Fruit fly (Drosophila melanogaster) whole organism, pupa: Measurements from ENCODE around the gene rno.

ENCODE experiments used
- CG10348 ChIP-seq: fragments of 200-800 bp; sonication (Bioruptor generic); IDR thresholded peaks from 2 replicates; pipeline ENCODE4 v1.3.6; 2022; ENCODE audit warnings: missing biosample characterization, missing genetic modification characterization
- CG12605 ChIP-seq: fragments of 200-800 bp; sonication (Bioruptor generic); IDR thresholded peaks from 2 replicates; pipeline ENCODE4 v1.3.6; 2022; ENCODE audit warnings: missing biosample characterization, missing genetic modification characterization
- CG13204 ChIP-seq: fragments of 200-800 bp; sonication (Bioruptor generic); optimal IDR thresholded peaks from 2 replicates; lab custom pipeline; 2018; ENCODE audit warnings: missing biosample characterization, mild to moderate bottlenecking, missing genetic modification characterization, moderate library complexity
- CG14655 ChIP-seq: fragments of 200-800 bp; sonication (Bioruptor generic); optimal IDR thresholded peaks from 3 replicates; lab custom pipeline; 2017; ENCODE audit warnings: mild to moderate bottlenecking, missing biosample characterization, missing genetic modification reagents, missing genetic modification characterization
- CG15710 ChIP-seq: fragments of 200-800 bp; sonication (Bioruptor generic); optimal IDR thresholded peaks from 2 replicates; lab custom pipeline; 2018; ENCODE audit warnings: missing biosample characterization, mild to moderate bottlenecking, missing genetic modification characterization, moderate library complexity
- CG17806 ChIP-seq: fragments of 200-800 bp; sonication (Bioruptor generic); optimal IDR thresholded peaks from 2 replicates; lab custom pipeline; 2018; ENCODE audit warnings: missing biosample characterization, mild to moderate bottlenecking, missing genetic modification characterization, moderate library complexity
- CG32121 ChIP-seq: fragments of 200-800 bp; sonication (Bioruptor generic); IDR thresholded peaks from 2 replicates; pipeline ENCODE4 v1.3.6; 2022; ENCODE audit warnings: missing biosample characterization, missing genetic modification characterization
- CG34367 ChIP-seq: fragments of 200-800 bp; sonication (Bioruptor generic); optimal IDR thresholded peaks from 2 replicates; lab custom pipeline; 2018; ENCODE audit warnings: missing biosample characterization, mild to moderate bottlenecking, missing genetic modification characterization
- CG4496 ChIP-seq: fragments of 200-800 bp; sonication (Bioruptor generic); IDR thresholded peaks from 3 replicates; pipeline ENCODE4 v1.3.6; 2022; ENCODE audit warnings: missing biosample characterization, missing genetic modification characterization
- CG8159 ChIP-seq: fragments of 200-800 bp; sonication (Bioruptor generic); optimal IDR thresholded peaks from 3 replicates; lab custom pipeline; 2018; ENCODE audit warnings: missing biosample characterization, mild to moderate bottlenecking, missing genetic modification characterization, moderate library complexity
- CG8301 ChIP-seq: fragments of 200-800 bp; sonication (Bioruptor generic); optimal IDR thresholded peaks from 2 replicates; lab custom pipeline; 2018; ENCODE audit warnings: missing biosample characterization, mild to moderate bottlenecking, missing genetic modification characterization
- CG9948 ChIP-seq: fragments of 200-800 bp; sonication (Bioruptor generic); optimal IDR thresholded peaks from 2 replicates; lab custom pipeline; 2018; ENCODE audit warnings: missing biosample characterization, mild to moderate bottlenecking, missing genetic modification characterization, moderate library complexity
- D1 ChIP-seq: fragments of 200-800 bp; sonication (Bioruptor generic); optimal IDR thresholded peaks from 2 replicates; lab custom pipeline; 2018; ENCODE audit warnings: missing biosample characterization, mild to moderate bottlenecking, missing genetic modification characterization, moderate library complexity
- EcR ChIP-seq: fragments of 200-800 bp; sonication (Bioruptor generic); optimal IDR thresholded peaks from 3 replicates; lab custom pipeline; 2019; ENCODE audit warnings: missing biosample characterization, missing genetic modification characterization, mild to moderate bottlenecking, moderate library complexity, missing genetic modification reagents
- Ets98B ChIP-seq: fragments of 200-800 bp; sonication (Bioruptor generic); IDR thresholded peaks from 2 replicates; pipeline ENCODE4 v1.3.6; 2022; ENCODE audit warnings: missing biosample characterization, missing genetic modification characterization
- Pif1A ChIP-seq: fragments of 200-800 bp; sonication (Bioruptor generic); optimal IDR thresholded peaks from 3 replicates; lab custom pipeline; 2016; ENCODE audit warnings: missing biosample characterization, missing genetic modification characterization
- Pif1B ChIP-seq: fragments of 200-800 bp; sonication (Bioruptor generic); optimal IDR thresholded peaks from 3 replicates; lab custom pipeline; 2016; ENCODE audit warnings: missing biosample characterization, missing genetic modification characterization
- Snoo ChIP-seq: fragments of 200-800 bp; sonication (Bioruptor generic); optimal IDR thresholded peaks from 3 replicates; lab custom pipeline; 2017; ENCODE audit warnings: missing biosample characterization, mild to moderate bottlenecking, missing genetic modification characterization, inconsistent platforms
- fd96Ca ChIP-seq: fragments of 200-800 bp; sonication (Bioruptor generic); IDR thresholded peaks from 3 replicates; pipeline ENCODE4 v1.3.6; 2022; ENCODE audit warnings: missing biosample characterization, missing genetic modification characterization
- gl ChIP-seq: fragments of 200-800 bp; sonication (Bioruptor generic); optimal IDR thresholded peaks from 2 replicates; lab custom pipeline; 2018; ENCODE audit warnings: missing biosample characterization, mild to moderate bottlenecking, missing genetic modification characterization
- rn ChIP-seq: fragments of 200-800 bp; sonication (Bioruptor generic); IDR thresholded peaks from 2 replicates; pipeline ENCODE4 v1.3.6; 2022; ENCODE audit warnings: missing biosample characterization, missing genetic modification characterization

Gene rno

dm6 chr3L:171729-172128, 27.8 kb downstream of the rno start:
- TF ChIP-seq CG34367 (no peak), fd96Ca (GFP tag; lab: Robert Waterston, UW) (no peak), Snoo (no peak), D1 (tag; lab: Kevin White, UChicago) (no peak), CG10348 (GFP tag; lab: Robert Waterston, UW) (no peak), CG8159 (tag; lab: Kevin White, UChicago) (no peak), Pif1A (GFP tag; lab: Kevin White, UChicago) (no peak), Pif1B (GFP tag; lab: Kevin White, UChicago) (no peak)

- no peak for TF ChIP-seq CG14655 (GFP tag; lab: Kevin White, UChicago)
- TF ChIP-seq Pif1B (GFP tag; lab: Kevin White, UChicago), result no peak
- no peak for TF ChIP-seq CG4496 (GFP tag; lab: Robert Waterston, UW)
Measured at dm6 chr3L:166789-167132, 32.8 kb downstream of the rno start.

- TF ChIP-seq rn (GFP tag; lab: Robert Waterston, UW) (no peak), CG17806 (peak; percentile 27), CG13204 (GFP tag; lab: Kevin White, UChicago) (peak; percentile 62), fd96Ca (GFP tag; lab: Robert Waterston, UW) (peak; percentile 57; the same call in 1 of the 3 replicates), Pif1B (GFP tag; lab: Kevin White, UChicago) (no peak), Snoo (peak; percentile 0), CG9948 (tag; lab: Kevin White, UChicago) (peak; percentile 48), CG8301 (tag; lab: Kevin White, UChicago) (peak; percentile 49), CG8159 (tag; lab: Kevin White, UChicago) (peak; percentile 55), EcR (peak; percentile 50), CG10348 (GFP tag; lab: Robert Waterston, UW) (no peak), CG32121 (GFP tag; lab: Robert Waterston, UW) (no peak), CG4496 (GFP tag; lab: Robert Waterston, UW) (0 out of 3 replicates have a peak, but pooled peaks have one; percentile 63), CG12605 (GFP tag; lab: Robert Waterston, UW) (peak; percentile 46; the same call in 1 of the 2 replicates), CG34367 (no peak), CG14655 (GFP tag; lab: Kevin White, UChicago) (no peak), gl (tag; lab: Kevin White, UChicago) (no peak), Ets98B (GFP tag; lab: Robert Waterston, UW) (peak; percentile 59), Pif1A (GFP tag; lab: Kevin White, UChicago) (peak; percentile 68), CG15710 (tag; lab: Kevin White, UChicago) (peak; percentile 15)
Measured at dm6 chr3L:165981-166788, 33.4 kb downstream of the rno start.

dm6 chr3L:161833-162587, 37.6 kb downstream of the rno start:
- TF ChIP-seq CG13204 (GFP tag; lab: Kevin White, UChicago) (no peak), gl (tag; lab: Kevin White, UChicago) (no peak), CG9948 (tag; lab: Kevin White, UChicago) (no peak), CG14655 (GFP tag; lab: Kevin White, UChicago) (no peak), Ets98B (GFP tag; lab: Robert Waterston, UW) (no peak), CG4496 (GFP tag; lab: Robert Waterston, UW) (no peak), fd96Ca (GFP tag; lab: Robert Waterston, UW) (no peak), CG34367 (no peak), CG12605 (GFP tag; lab: Robert Waterston, UW) (no peak), CG17806 (no peak), CG32121 (GFP tag; lab: Robert Waterston, UW) (no peak), rn (GFP tag; lab: Robert Waterston, UW) (no peak)

- TF ChIP-seq fd96Ca (GFP tag; lab: Robert Waterston, UW) (0 out of 3 replicates have a peak, but pooled peaks have one; percentile 7), gl (tag; lab: Kevin White, UChicago) (no peak), CG4496 (GFP tag; lab: Robert Waterston, UW) (no peak), Pif1B (GFP tag; lab: Kevin White, UChicago) (peak; percentile 3), CG32121 (GFP tag; lab: Robert Waterston, UW) (no peak), CG13204 (GFP tag; lab: Kevin White, UChicago) (no peak), CG10348 (GFP tag; lab: Robert Waterston, UW) (no peak), CG15710 (tag; lab: Kevin White, UChicago) (no peak), Ets98B (GFP tag; lab: Robert Waterston, UW) (peak; percentile 11; the same call in 1 of the 2 replicates), Snoo (peak; percentile 19), CG12605 (GFP tag; lab: Robert Waterston, UW) (0 out of 2 replicates have a peak, but pooled peaks have one; percentile 34)
Measured at dm6 chr3L:160446-161094, 39.0 kb downstream of the rno start.
